Worm (Caenorhabditis elegans) whole organism, young adult: ENCODE measurements around the gene K08B5.1.

Source experiments
- Y53G8AR.9 ChIP-seq: fragments of 200-800 bp; sonication (Bioruptor generic); conservative IDR thresholded peaks from 2 replicates; pipeline ENCODE4 v1.3.6; 2022; ENCODE audit warnings: missing genetic modification reagents, missing genetic modification characterization, missing compliant biosample characterization
- ceh-27 ChIP-seq: fragments of 200-800 bp; sonication (Bioruptor generic); optimal IDR thresholded peaks from 2 replicates; lab custom pipeline; 2018; ENCODE audit warnings: mild to moderate bottlenecking, missing genetic modification characterization, moderate library complexity, missing compliant biosample characterization
- dpl-1 ChIP-seq: fragments of 150-350 bp; optimal IDR thresholded peaks from 2 replicates; lab custom pipeline; 2014; ENCODE audit warnings: missing biosample characterization, missing genetic modification reagents, missing genetic modification characterization
- nhr-90 ChIP-seq: sonication (generic microtip); optimal IDR thresholded peaks from 2 replicates; lab custom pipeline; 2016; ENCODE audit warnings: missing genotype, mild to moderate bottlenecking, missing genetic modification characterization, missing compliant biosample characterization
- pbrm-1 ChIP-seq: fragments of 200-800 bp; sonication (Bioruptor generic); IDR thresholded peaks from 2 replicates; pipeline ENCODE4 v1.3.6; 2022; ENCODE audit warnings: missing genetic modification reagents, missing genetic modification characterization, missing compliant biosample characterization
- somi-1 ChIP-seq: fragments of 200-800 bp; sonication (Bioruptor generic); optimal IDR thresholded peaks from 2 replicates; lab custom pipeline; 2018; ENCODE audit warnings: mild to moderate bottlenecking, missing genetic modification characterization, missing compliant biosample characterization
- tlf-1 ChIP-seq: fragments of 200-800 bp; sonication (Bioruptor generic); optimal IDR thresholded peaks from 2 replicates; lab custom pipeline; 2018; ENCODE audit warnings: mild to moderate bottlenecking, missing genetic modification characterization, missing compliant biosample characterization
- unc-130 ChIP-seq: sonication (generic microtip); optimal IDR thresholded peaks from 2 replicates; lab custom pipeline; 2016; ENCODE audit warnings: missing genetic modification reagents, missing genetic modification characterization, missing compliant biosample characterization
- unc-62 ChIP-seq: fragments of 150-350 bp; optimal IDR thresholded peaks from 2 replicates; lab custom pipeline; 2014; ENCODE audit warnings: missing biosample characterization, missing genetic modification reagents, missing genetic modification characterization
- zim-3 ChIP-seq: sonication (generic microtip); optimal IDR thresholded peaks from 2 replicates; lab custom pipeline; 2017; ENCODE audit warnings: mild to moderate bottlenecking, missing genetic modification characterization, moderate library complexity, missing compliant biosample characterization

DNA sequence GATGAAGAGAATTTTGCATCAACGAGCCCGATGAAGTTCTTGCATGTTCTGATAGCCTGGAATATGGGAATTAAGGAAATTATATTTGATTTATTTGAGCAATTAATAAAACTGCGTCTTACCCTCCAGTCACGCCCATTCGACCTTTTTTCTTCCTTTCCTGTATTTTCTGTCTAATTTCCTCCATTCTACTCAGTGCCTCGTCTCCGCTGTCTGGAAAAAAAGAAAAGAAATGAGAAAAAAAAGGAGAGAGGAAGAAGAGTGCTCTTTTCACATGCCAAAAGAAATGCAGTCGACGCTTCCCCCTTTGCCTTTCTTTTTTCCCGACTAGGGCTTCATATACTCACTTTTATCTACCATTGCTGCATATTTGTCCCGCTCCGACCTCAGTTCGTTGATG lies 45.9 kb downstream of the K08B5.1 start:
- TF ChIP-seq Y53G8AR.9 (GFP tag; lab: Robert Waterston, UW): no peak
- TF ChIP-seq zim-3: no peak
- TF ChIP-seq ceh-27 (GFP tag; lab: Kevin White, UChicago): no peak
- TF ChIP-seq pbrm-1 (GFP tag; lab: Robert Waterston, UW): no peak
- TF ChIP-seq unc-130 (GFP tag; lab: Kevin White, UChicago): no peak
- no peak for TF ChIP-seq somi-1 (GFP tag; lab: Kevin White, UChicago)
- no peak for TF ChIP-seq tlf-1 (GFP tag; lab: Kevin White, UChicago)
- no peak for TF ChIP-seq nhr-90 (tag; lab: Kevin White, UChicago)
- TF ChIP-seq unc-62 (GFP tag; lab: Kevin White, UChicago): no peak
- TF ChIP-seq dpl-1 (GFP tag; lab: Kevin White, UChicago): no peak
